Worm (Caenorhabditis elegans): Measurements from ENCODE around the gene puf-5.

puf-5 gene

DNA sequence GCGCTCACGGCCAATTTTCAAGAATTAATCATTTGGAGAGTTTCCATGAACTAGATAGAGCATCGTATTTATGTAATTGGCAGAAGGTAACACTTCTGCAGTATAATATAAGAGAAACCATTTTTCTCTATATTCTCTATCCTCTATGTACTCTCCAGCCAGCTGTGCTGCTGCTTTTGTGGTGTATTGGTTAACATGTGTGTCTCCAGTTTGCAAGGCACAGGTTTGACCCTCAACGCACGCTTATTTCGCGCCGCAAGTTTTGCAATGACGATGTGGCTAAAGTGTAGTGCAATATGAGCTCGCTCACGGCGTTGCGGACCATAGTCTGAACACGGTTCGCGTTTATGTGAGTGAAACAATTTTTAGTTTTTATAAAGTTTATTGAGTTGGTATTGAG lies 28.4 kb upstream of the puf-5 start (continued):
- TF ChIP-seq php-3 (GFP tag; IDR thresholded peaks at IDR 0.05) (no peak; the same call in 1 of the 2 replicates), nhr-76 (tag; optimal IDR thresholded peaks at IDR 0.05) (no peak), aly-2 (tag; optimal IDR thresholded peaks at IDR 0.05) (peak; percentile 15), mdl-1 (tag; optimal IDR thresholded peaks at IDR 0.05) (peak in 1 of 2 experiments; percentile 52), nhr-111 (GFP tag; optimal IDR thresholded peaks at IDR 0.05) (peak; percentile 89), unc-62 (GFP tag; optimal IDR thresholded peaks at IDR 0.05 in 1 of 2) (no peak), unc-62 (tag; optimal IDR thresholded peaks at IDR 0.05) (no peak), madf-5 (GFP tag; IDR thresholded peaks at IDR 0.05) (peak in 1 of 2 experiments; percentile 83; a peak in 2 of 4 replicates), dve-1 (tag; optimal IDR thresholded peaks at IDR 0.05; ENCODE audit: insufficient read depth) (no peak), hmg-1.1 (GFP tag; IDR thresholded peaks at IDR 0.05) (no peak; the same call in none of the 2 replicates), unc-130 (GFP tag; optimal IDR thresholded peaks at IDR 0.05) (peak; percentile 47), ztf-7 (tag; optimal IDR thresholded peaks at IDR 0.05) (no peak), spr-3 (GFP tag; optimal IDR thresholded peaks at IDR 0.05) (peak; percentile 79), daf-8 (GFP tag; IDR thresholded peaks at IDR 0.05) (no peak), fkh-10 (GFP tag; optimal IDR thresholded peaks at IDR 0.05) (no peak), daf-19 (GFP tag; conservative IDR thresholded peaks at IDR 0.05) (peak; percentile 84), nhr-6 (tag; optimal IDR thresholded peaks at IDR 0.05) (peak; percentile 84), mes-2 (tag; optimal IDR thresholded peaks at IDR 0.05; ENCODE audit: poor library complexity, severe bottlenecking) (no peak), egl-43 (GFP tag; IDR thresholded peaks at IDR 0.05) (no peak), F49E8.2 (tag; optimal IDR thresholded peaks at IDR 0.05; ENCODE audit: borderline replicate concordance) (peak; percentile 55), spr-1 (tag; optimal IDR thresholded peaks at IDR 0.05) (peak; percentile 85), F37D6.2 (tag; optimal IDR thresholded peaks at IDR 0.05) (peak; percentile 21), snpc-1.2 (GFP tag; IDR thresholded peaks at IDR 0.05) (no peak; the same call in 1 of the 2 replicates), tra-1 (GFP tag; IDR thresholded peaks at IDR 0.05) (peak; percentile 92), vab-7 (GFP tag; IDR thresholded peaks at IDR 0.05) (no peak; the same call in none of the 2 replicates), ceh-62 (tag; optimal IDR thresholded peaks at IDR 0.05) (no peak), ZK337.2 (GFP tag; IDR thresholded peaks at IDR 0.05) (peak; percentile 79; the same call in 1 of the 2 replicates), lin-15B (tag; optimal IDR thresholded peaks at IDR 0.05) (no peak), saeg-2 (GFP tag; IDR thresholded peaks at IDR 0.05) (peak; percentile 61; the same call in 1 of the 2 replicates), nhr-11 (tag; optimal IDR thresholded peaks at IDR 0.05) (peak; percentile 32), fos-1 (tag; optimal IDR thresholded peaks at IDR 0.05) (no peak), mdt-29 (GFP tag; IDR thresholded peaks at IDR 0.05) (no peak; the same call in 1 of the 2 replicates), nhr-42 (GFP tag; IDR thresholded peaks at IDR 0.05) (peak; percentile 88), nhr-237 (tag; optimal IDR thresholded peaks at IDR 0.05) (no peak), F26F4.8 (GFP tag; conservative IDR thresholded peaks at IDR 0.05) (peak; percentile 91), mep-1 (tag; optimal IDR thresholded peaks at IDR 0.05) (no peak), tag-97 (GFP tag; IDR thresholded peaks at IDR 0.05) (0 out of 2 replicates have a peak, but pooled peaks have one; percentile 61), T20F7.1 (GFP tag; optimal IDR thresholded peaks at IDR 0.05) (peak; percentile 69), lim-7 (GFP tag; IDR thresholded peaks at IDR 0.05) (peak; percentile 98), sdz-12 (GFP tag; optimal IDR thresholded peaks at IDR 0.05) (peak; percentile 61), lin-29 (GFP tag; IDR thresholded peaks at IDR 0.05) (0 out of 2 replicates have a peak, but pooled peaks have one; percentile 29), hlh-30 (tag; optimal IDR thresholded peaks at IDR 0.05; ENCODE audit: insufficient read depth) (peak; percentile 74), gei-8 (GFP tag; optimal IDR thresholded peaks at IDR 0.05) (peak; percentile 84), F10B5.3 (tag; optimal IDR thresholded peaks at IDR 0.05) (no peak), zfp-3 (GFP tag; conservative IDR thresholded peaks at IDR 0.05) (peak; percentile 72), unc-39 (tag; optimal IDR thresholded peaks at IDR 0.05) (no peak), duxl-1 (tag; optimal IDR thresholded peaks at IDR 0.05; ENCODE audit: poor library complexity) (peak; percentile 81), hlh-11 (tag; optimal IDR thresholded peaks at IDR 0.05) (peak; percentile 72), ceh-44 (GFP tag; IDR thresholded peaks at IDR 0.05) (peak; percentile 70; the same call in 1 of the 2 replicates), Y75B8A.6 (GFP tag; IDR thresholded peaks at IDR 0.05) (peak; percentile 61; the same call in 1 of the 2 replicates), zfp-2 (tag; optimal IDR thresholded peaks at IDR 0.05) (peak; percentile 63)

All from whole organism, L4 larva.